Fruit fly (Drosophila melanogaster) whole organism, embryonic: ENCODE measurements around the gene CG34295.

Source experiments
- ATbp ChIP-seq: fragments of 200-800 bp; sonication (Bioruptor generic); optimal IDR thresholded peaks from 2 replicates; lab custom pipeline; 2017; ENCODE audit warnings: missing biosample characterization, mild to moderate bottlenecking, missing genetic modification characterization, missing genetic modification reagents
- Atf-2 ChIP-seq: fragments of 200-800 bp; sonication (Bioruptor generic); optimal IDR thresholded peaks from 2 replicates; lab custom pipeline; 2016; ENCODE audit warnings: missing biosample characterization, missing genetic modification characterization
- B-H1 ChIP-seq: fragments of 200-800 bp; sonication (Bioruptor generic); IDR thresholded peaks from 3 replicates; pipeline ENCODE4 v1.3.6; 2022; ENCODE audit warnings: missing biosample characterization, missing genetic modification characterization
- CG10979 ChIP-seq: fragments of 200-800 bp; sonication (Bioruptor generic); optimal IDR thresholded peaks from 2 replicates; lab custom pipeline; 2018; ENCODE audit warnings: missing biosample characterization, mild to moderate bottlenecking, missing genetic modification characterization, moderate library complexity
- CG11085 ChIP-seq: fragments of 200-800 bp; sonication (Bioruptor generic); IDR thresholded peaks from 2 replicates; pipeline ENCODE4 v1.3.6; 2022; ENCODE audit warnings: missing biosample characterization, missing genetic modification characterization
- CG11398 ChIP-seq: fragments of 200-800 bp; sonication (Bioruptor generic); optimal IDR thresholded peaks from 2 replicates; lab custom pipeline; 2016; ENCODE audit warnings: missing biosample characterization, missing genetic modification characterization
- CG15011 ChIP-seq: fragments of 200-800 bp; sonication (Bioruptor generic); optimal IDR thresholded peaks from 3 replicates; lab custom pipeline; 2018; ENCODE audit warnings: missing biosample characterization, mild to moderate bottlenecking, missing genetic modification characterization
- CG15696 ChIP-seq: fragments of 200-800 bp; sonication (Bioruptor generic); optimal IDR thresholded peaks from 2 replicates; lab custom pipeline; 2019; ENCODE audit warnings: missing biosample characterization, mild to moderate bottlenecking, missing genetic modification characterization, moderate library complexity
- CG16779 ChIP-seq: fragments of 200-800 bp; sonication (Bioruptor generic); IDR thresholded peaks from 2 replicates; pipeline ENCODE4 v1.3.6; 2022; ENCODE audit warnings: missing biosample characterization, missing genetic modification characterization
- CG17186 ChIP-seq: fragments of 200-800 bp; sonication (Bioruptor generic); optimal IDR thresholded peaks from 3 replicates; lab custom pipeline; 2017; ENCODE audit warnings: missing biosample characterization, missing genetic modification reagents, missing genetic modification characterization
- CG17829 ChIP-seq: fragments of 200-800 bp; optimal IDR thresholded peaks from 2 replicates; lab custom pipeline; 2019; ENCODE audit warnings: missing biosample characterization, mild to moderate bottlenecking, missing genetic modification characterization, moderate library complexity
- CG18011 ChIP-seq: fragments of 200-800 bp; sonication (Bioruptor generic); optimal IDR thresholded peaks from 2 replicates; lab custom pipeline; 2017; ENCODE audit warnings: missing biosample characterization, missing genetic modification characterization, mild to moderate bottlenecking, moderate library complexity, missing genotype
- CG18262 ChIP-seq: fragments of 200-800 bp; optimal IDR thresholded peaks from 3 replicates; lab custom pipeline; 2019; ENCODE audit warnings: missing biosample characterization, mild to moderate bottlenecking, missing genetic modification characterization, moderate library complexity
- CG34422 ChIP-seq: fragments of 200-800 bp; sonication (Bioruptor generic); IDR thresholded peaks from 3 replicates; pipeline ENCODE4 v1.3.6; 2022; ENCODE audit warnings: missing biosample characterization, missing genetic modification characterization
- CG3838 ChIP-seq: fragments of 200-800 bp; sonication (Bioruptor generic); optimal IDR thresholded peaks from 3 replicates; lab custom pipeline; 2016; ENCODE audit warnings: missing biosample characterization, missing genetic modification characterization
- CG7271 ChIP-seq: fragments of 200-800 bp; sonication (Bioruptor generic); optimal IDR thresholded peaks from 2 replicates; lab custom pipeline; 2018; ENCODE audit warnings: missing biosample characterization, mild to moderate bottlenecking, missing genetic modification characterization, moderate library complexity
- CG7556 ChIP-seq: fragments of 200-800 bp; sonication (Bioruptor generic); optimal IDR thresholded peaks from 2 replicates; lab custom pipeline; 2017; ENCODE audit warnings: missing biosample characterization, mild to moderate bottlenecking, missing genetic modification characterization
- CG8089 ChIP-seq: fragments of 200-800 bp; sonication (Bioruptor generic); optimal IDR thresholded peaks from 3 replicates; lab custom pipeline; 2016; ENCODE audit warnings: missing biosample characterization, missing genetic modification characterization
- CG8924 ChIP-seq: fragments of 200-800 bp; optimal IDR thresholded peaks from 3 replicates; lab custom pipeline; 2019; ENCODE audit warnings: missing biosample characterization, mild to moderate bottlenecking, missing genetic modification characterization, moderate library complexity
- CHES-1-like ChIP-seq: fragments of 200-800 bp; sonication (Bioruptor generic); optimal IDR thresholded peaks from 2 replicates; lab custom pipeline; 2016; ENCODE audit warnings: missing biosample characterization, missing genetic modification characterization
- Dad ChIP-seq: fragments of 200-800 bp; sonication (Bioruptor generic); optimal IDR thresholded peaks from 3 replicates; lab custom pipeline; 2016; ENCODE audit warnings: missing biosample characterization, missing genetic modification characterization
- E2f2 ChIP-seq: fragments of 200-800 bp; sonication (Bioruptor generic); IDR thresholded peaks from 2 replicates; pipeline ENCODE4 v1.3.6; 2022; ENCODE audit warnings: missing biosample characterization, missing genetic modification characterization
- GATAe ChIP-seq: fragments of 200-800 bp; sonication (Bioruptor generic); conservative IDR thresholded peaks from 2 replicates; pipeline ENCODE4 v1.3.6; 2022; ENCODE audit warnings: missing biosample characterization, missing genetic modification characterization
- HmgZ ChIP-seq: fragments of 200-800 bp; sonication (Bioruptor generic); optimal IDR thresholded peaks from 2 replicates; lab custom pipeline; 2018; ENCODE audit warnings: missing biosample characterization, mild to moderate bottlenecking, missing genetic modification characterization
- NC2α ChIP-seq: fragments of 200-800 bp; sonication (Bioruptor generic); optimal IDR thresholded peaks from 2 replicates; lab custom pipeline; 2016; ENCODE audit warnings: missing biosample characterization, missing genetic modification characterization
- PHDP ChIP-seq: fragments of 200-800 bp; sonication (Bioruptor generic); optimal IDR thresholded peaks from 3 replicates; lab custom pipeline; 2018; ENCODE audit warnings: missing biosample characterization, mild to moderate bottlenecking, missing genetic modification characterization, moderate library complexity
- Pdp1 ChIP-seq, 2 experiments: fragments of 200-800 bp; sonication (Bioruptor generic); optimal IDR thresholded peaks; 3 replicates each; lab custom pipeline; 2016; ENCODE audit warnings: missing biosample characterization in 2 of 2, missing genetic modification characterization in 2 of 2, mild to moderate bottlenecking in 1 of 2, moderate library complexity in 1 of 2
- Sry-β ChIP-seq: fragments of 200-800 bp; sonication (Bioruptor generic); optimal IDR thresholded peaks from 2 replicates; lab custom pipeline; 2018; ENCODE audit warnings: missing biosample characterization, mild to moderate bottlenecking, missing genetic modification characterization, moderate library complexity
- al ChIP-seq: fragments of 200-800 bp; sonication (Bioruptor generic); IDR thresholded peaks from 2 replicates; pipeline ENCODE4 v1.3.6; 2022; ENCODE audit warnings: missing biosample characterization, missing genetic modification characterization
- ase ChIP-seq: fragments of 200-800 bp; sonication (Bioruptor generic); IDR thresholded peaks from 3 replicates; pipeline ENCODE4 v1.3.6; 2022; ENCODE audit warnings: missing biosample characterization, missing genetic modification characterization
- btn ChIP-seq: fragments of 200-800 bp; sonication (Bioruptor generic); optimal IDR thresholded peaks from 2 replicates; lab custom pipeline; 2016; ENCODE audit warnings: missing biosample characterization, missing genetic modification characterization
- croc ChIP-seq: fragments of 200-800 bp; sonication (Bioruptor generic); conservative IDR thresholded peaks from 3 replicates; pipeline ENCODE4 v1.3.6; 2022; ENCODE audit warnings: missing biosample characterization, missing genetic modification characterization
- gcm ChIP-seq: fragments of 200-800 bp; sonication (Bioruptor generic); optimal IDR thresholded peaks from 2 replicates; lab custom pipeline; 2019; ENCODE audit warnings: missing biosample characterization, mild to moderate bottlenecking, missing genetic modification characterization, moderate library complexity
- ken ChIP-seq: fragments of 200-800 bp; sonication (Bioruptor generic); IDR thresholded peaks from 3 replicates; pipeline ENCODE4 v1.3.6; 2022; ENCODE audit warnings: missing biosample characterization, missing genetic modification characterization
- lab ChIP-seq: fragments of 200-800 bp; sonication (Bioruptor generic); optimal IDR thresholded peaks from 3 replicates; lab custom pipeline; 2017; ENCODE audit warnings: missing biosample characterization, missing genetic modification characterization, mild to moderate bottlenecking, moderate library complexity, missing genetic modification reagents
- lbe ChIP-seq: fragments of 200-800 bp; sonication (Bioruptor generic); optimal IDR thresholded peaks from 2 replicates; lab custom pipeline; 2016; ENCODE audit warnings: missing biosample characterization, mild to moderate bottlenecking, missing genetic modification characterization
- nau ChIP-seq: fragments of 200-800 bp; sonication (Bioruptor generic); optimal IDR thresholded peaks from 3 replicates; lab custom pipeline; 2017; ENCODE audit warnings: missing biosample characterization, mild to moderate bottlenecking, missing genetic modification characterization, missing genetic modification reagents
- nerfin-1 ChIP-seq: fragments of 200-800 bp; sonication (Bioruptor generic); optimal IDR thresholded peaks from 3 replicates; lab custom pipeline; 2019; ENCODE audit warnings: missing biosample characterization, mild to moderate bottlenecking, missing genetic modification characterization, moderate library complexity
- nmo ChIP-seq: fragments of 200-800 bp; sonication (Bioruptor generic); optimal IDR thresholded peaks from 2 replicates; lab custom pipeline; 2018; ENCODE audit warnings: missing biosample characterization, mild to moderate bottlenecking, missing genetic modification characterization, moderate library complexity
- nom ChIP-seq: fragments of 200-800 bp; sonication (Bioruptor generic); optimal IDR thresholded peaks from 2 replicates; lab custom pipeline; 2017; ENCODE audit warnings: missing biosample characterization, missing genetic modification characterization, mild to moderate bottlenecking, moderate library complexity, missing genetic modification reagents
- psq ChIP-seq: fragments of 200-800 bp; sonication (Bioruptor generic); optimal IDR thresholded peaks from 2 replicates; lab custom pipeline; 2017; ENCODE audit warnings: missing biosample characterization, missing genetic modification characterization
- seq ChIP-seq: fragments of 200-800 bp; sonication (Bioruptor generic); IDR thresholded peaks from 2 replicates; pipeline ENCODE4 v1.3.6; 2022; ENCODE audit warnings: missing biosample characterization, missing genetic modification characterization
- slp2 ChIP-seq: fragments of 200-800 bp; sonication (Bioruptor generic); optimal IDR thresholded peaks from 2 replicates; lab custom pipeline; 2016; ENCODE audit warnings: missing biosample characterization, missing genetic modification characterization
- sqz ChIP-seq: fragments of 200-800 bp; sonication (Bioruptor generic); optimal IDR thresholded peaks from 3 replicates; lab custom pipeline; 2018; ENCODE audit warnings: missing biosample characterization, mild to moderate bottlenecking, missing genetic modification characterization
- sr ChIP-seq: fragments of 200-800 bp; sonication (Bioruptor generic); IDR thresholded peaks from 3 replicates; pipeline ENCODE4 v1.3.6; 2022; ENCODE audit warnings: missing biosample characterization, missing genetic modification characterization
- trh ChIP-seq: fragments of 200-800 bp; sonication (Bioruptor generic); optimal IDR thresholded peaks from 2 replicates; lab custom pipeline; 2016; ENCODE audit warnings: missing biosample characterization, missing genetic modification characterization
- tup ChIP-seq: fragments of 200-800 bp; sonication (Bioruptor generic); optimal IDR thresholded peaks from 2 replicates; lab custom pipeline; 2016; ENCODE audit warnings: missing biosample characterization, mild to moderate bottlenecking, missing genetic modification characterization, moderate library complexity
- wdn ChIP-seq: fragments of 200-800 bp; sonication (Bioruptor generic); IDR thresholded peaks from 2 replicates; pipeline ENCODE4 v1.3.6; 2022; ENCODE audit warnings: missing biosample characterization, missing genetic modification characterization
- yki ChIP-seq: fragments of >200 bp; optimal IDR thresholded peaks from 3 replicates; lab custom pipeline; 2018
- z ChIP-seq: fragments of 200-800 bp; sonication (Bioruptor generic); IDR thresholded peaks from 3 replicates; pipeline ENCODE4 v1.3.6; 2022; ENCODE audit warnings: missing biosample characterization, missing genetic modification characterization

CG34295 gene

dm6 chr3R:28819555-28820305 lies 30.3 kb downstream of the CG34295 start, which contains the start of the genes CG1523 and CG1647:
Gene CG1523 (minus strand): TSS chr3R:28819668.
Gene CG1647 (plus strand): TSS chr3R:28820221.
- peak; percentile 48 for TF ChIP-seq HmgZ (tag; lab: Kevin White, UChicago)
- 0 out of 2 replicates have a peak, but pooled peaks have one; percentile 15 for TF ChIP-seq E2f2 (GFP tag; lab: Robert Waterston, UW)
- TF ChIP-seq Pdp1 (GFP tag; optimal IDR thresholded peaks at IDR 0.05; lab: Kevin White, UChicago), result peak in 1 of 2 experiments; percentile 49
- TF ChIP-seq yki, result no peak
- TF ChIP-seq CG15011, result no peak
- no peak for TF ChIP-seq CG17186 (GFP tag; lab: Kevin White, UChicago)
- TF ChIP-seq GATAe, result no peak
- TF ChIP-seq NC2α (GFP tag; lab: Kevin White, UChicago), result peak; percentile 55
- peak; percentile 38; the same call in 1 of the 2 replicates for TF ChIP-seq wdn (GFP tag; lab: Robert Waterston, UW)
- TF ChIP-seq seq (GFP tag; lab: Robert Waterston, UW), result peak; percentile 16; the same call in 1 of the 2 replicates
- TF ChIP-seq nmo, result peak; percentile 74
- peak; percentile 85 for TF ChIP-seq CG15696 (tag; lab: Kevin White, UChicago)
- peak; percentile 50 for TF ChIP-seq Atf-2 (GFP tag; lab: Kevin White, UChicago)
- TF ChIP-seq Dad (GFP tag; lab: Kevin White, UChicago), result peak; percentile 24
- TF ChIP-seq CG8089 (GFP tag; lab: Kevin White, UChicago), result peak; percentile 53
- TF ChIP-seq z (GFP tag; lab: Robert Waterston, UW), result no peak
- TF ChIP-seq gcm (GFP tag; lab: Kevin White, UChicago), result no peak
- no peak for TF ChIP-seq sqz (GFP tag; lab: Kevin White, UChicago)
- peak; percentile 81 for TF ChIP-seq CG18262 (tag; lab: Kevin White, UChicago)
- peak; percentile 61 for TF ChIP-seq CHES-1-like (GFP tag; lab: Kevin White, UChicago)
- no peak for TF ChIP-seq CG11085 (GFP tag; lab: Robert Waterston, UW)
- no peak for TF ChIP-seq PHDP (tag; lab: Kevin White, UChicago)
- no peak for TF ChIP-seq btn (GFP tag; lab: Kevin White, UChicago)
- no peak for TF ChIP-seq trh
- no peak for TF ChIP-seq ase
- TF ChIP-seq lbe (GFP tag; lab: Kevin White, UChicago), result no peak
- no peak for TF ChIP-seq psq (GFP tag; lab: Kevin White, UChicago)
- TF ChIP-seq sr (GFP tag; lab: Robert Waterston, UW), result no peak
- no peak for TF ChIP-seq CG16779 (GFP tag; lab: Robert Waterston, UW)
- peak; percentile 19 for TF ChIP-seq CG18011
- peak; percentile 25; the same call in 1 of the 2 replicates for TF ChIP-seq al (GFP tag; lab: Robert Waterston, UW)
- peak; percentile 29 for TF ChIP-seq CG11398
- TF ChIP-seq CG8924 (tag; lab: Kevin White, UChicago), result peak; percentile 79
- TF ChIP-seq nom, result no peak
- peak; percentile 37 for TF ChIP-seq ATbp (GFP tag; lab: Kevin White, UChicago)
- TF ChIP-seq tup, result no peak
- TF ChIP-seq B-H1 (GFP tag; lab: Robert Waterston, UW), result no peak
- no peak for TF ChIP-seq nau (GFP tag; lab: Kevin White, UChicago)
- 0 out of 3 replicates have a peak, but pooled peaks have one; percentile 33 for TF ChIP-seq ken (GFP tag; lab: Robert Waterston, UW)
- peak; percentile 45; the same call in 2 of the 3 replicates for TF ChIP-seq croc (GFP tag; lab: Robert Waterston, UW)
- no peak for TF ChIP-seq CG3838 (GFP tag; lab: Kevin White, UChicago)
- no peak for TF ChIP-seq lab (GFP tag; lab: Kevin White, UChicago)
- peak; percentile 64 for TF ChIP-seq CG7556 (GFP tag; lab: Kevin White, UChicago)
- peak; percentile 71 for TF ChIP-seq CG10979
- peak; percentile 5 for TF ChIP-seq slp2 (GFP tag; lab: Kevin White, UChicago)
- TF ChIP-seq Sry-β, result peak; percentile 37
- peak; percentile 73 for TF ChIP-seq nerfin-1
- TF ChIP-seq CG7271 (tag; lab: Kevin White, UChicago), result peak; percentile 13
- peak; percentile 79 for TF ChIP-seq CG17829 (tag; lab: Kevin White, UChicago)
- peak; percentile 54 for TF ChIP-seq CG34422 (GFP tag; lab: Robert Waterston, UW)
